Fruit fly (Drosophila melanogaster): ENCODE data around the gene CG42590.

The CG42590 gene

DNA sequence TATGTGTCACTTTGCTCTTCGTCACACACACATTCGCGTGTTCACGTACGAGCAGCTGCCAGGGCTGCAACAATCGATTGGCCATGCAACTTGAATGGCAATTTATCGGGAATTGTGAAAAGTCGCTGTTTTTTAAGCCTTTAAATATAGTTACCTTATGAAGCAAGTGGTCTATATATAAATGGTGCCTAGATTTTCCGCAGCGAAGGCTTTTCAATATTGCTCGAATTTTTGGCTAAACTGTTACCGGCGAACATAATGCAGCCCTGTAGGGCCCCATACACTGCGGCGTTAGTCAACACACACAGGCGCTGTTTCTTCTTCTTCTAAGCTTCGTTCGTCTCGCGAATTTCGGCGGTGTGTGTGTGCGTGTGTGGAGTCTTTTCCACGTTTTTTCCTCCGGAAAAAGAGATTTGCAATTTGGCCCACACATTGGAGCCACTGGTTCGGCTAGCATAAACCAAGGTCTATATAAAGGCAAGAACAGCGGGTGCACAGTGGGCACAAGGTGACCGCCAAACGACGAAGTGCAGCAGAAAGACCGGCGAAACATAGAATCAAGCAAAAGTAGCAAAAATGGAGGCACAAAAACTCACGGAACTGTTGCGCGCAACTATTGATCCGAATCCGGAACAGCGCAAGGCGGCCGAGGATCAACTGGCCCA lies 46.9 kb upstream of the CG42590 start, which contains the start of the genes Arp3 and msk (continued):
- TF ChIP-seq BEAF-32 (GFP tag; optimal IDR thresholded peaks at IDR 0.05) (peak; percentile 64), CG16863 (GFP tag; optimal IDR thresholded peaks at IDR 0.05) (peak; percentile 85), pum (GFP tag; optimal IDR thresholded peaks at IDR 0.05) (peak; percentile 91), CG17568 (GFP tag; optimal IDR thresholded peaks at IDR 0.05) (no peak), dan (GFP tag; IDR thresholded peaks at IDR 0.05) (no peak), sisA (GFP tag; IDR thresholded peaks at IDR 0.05) (peak; percentile 84), NC2α (GFP tag; optimal IDR thresholded peaks at IDR 0.05) (peak; percentile 59), CG2116 (GFP tag; optimal IDR thresholded peaks at IDR 0.05) (peak; percentile 97), Side (GFP tag; optimal IDR thresholded peaks at IDR 0.05) (peak; percentile 90), CG14710 (tag; optimal IDR thresholded peaks at IDR 0.05) (peak; percentile 91), sens-2 (GFP tag; IDR thresholded peaks at IDR 0.05) (no peak), CG12299 (tag; optimal IDR thresholded peaks at IDR 0.05) (peak; percentile 44), Ada2b (GFP tag; IDR thresholded peaks at IDR 0.05) (peak; percentile 64), CG18476 (GFP tag; optimal IDR thresholded peaks at IDR 0.05) (peak; percentile 72), CG11695 (GFP tag; IDR thresholded peaks at IDR 0.05) (peak; percentile 50; the same call in 1 of the 3 replicates), Ets97D (GFP tag; optimal IDR thresholded peaks at IDR 0.05) (peak; percentile 96), pnt (GFP tag; optimal IDR thresholded peaks at IDR 0.05) (peak; percentile 84), Dref (GFP tag; IDR thresholded peaks at IDR 0.05) (peak; percentile 65), ham (GFP tag; IDR thresholded peaks at IDR 0.05) (no peak), CG14860 (GFP tag; IDR thresholded peaks at IDR 0.05; ENCODE audit: partially characterized antibody) (no peak), jumu (GFP tag; optimal IDR thresholded peaks at IDR 0.05) (peak; percentile 95), sens (GFP tag) (peak; percentile 97), vnd (GFP tag; IDR thresholded peaks at IDR 0.05; ENCODE audit: partially characterized antibody) (no peak), gro (GFP tag; optimal IDR thresholded peaks at IDR 0.05) (peak; percentile 94), Doc2 (GFP tag; IDR thresholded peaks at IDR 0.05) (no peak), B-H1 (GFP tag; IDR thresholded peaks at IDR 0.05) (peak; percentile 27; the same call in 1 of the 3 replicates), da (GFP tag; optimal IDR thresholded peaks at IDR 0.05) (peak; percentile 79), fu2 (GFP tag; optimal IDR thresholded peaks at IDR 0.05) (peak; percentile 92), jigr1 (GFP tag; IDR thresholded peaks at IDR 0.05) (no peak), CG43689 (GFP tag; IDR thresholded peaks at IDR 0.05) (no peak), CG10147 (GFP tag; optimal IDR thresholded peaks at IDR 0.05) (peak; percentile 81), hth (optimal IDR thresholded peaks at IDR 0.05) (no peak), CG8388 (GFP tag; optimal IDR thresholded peaks at IDR 0.05) (peak; percentile 69), cas (GFP tag; IDR thresholded peaks at IDR 0.05) (peak; percentile 40; the same call in 1 of the 2 replicates), CG3847 (GFP tag; IDR thresholded peaks at IDR 0.05) (peak; percentile 90), jing (GFP tag; optimal IDR thresholded peaks at IDR 0.05) (no peak), nerfin-2 (GFP tag; IDR thresholded peaks at IDR 0.05; ENCODE audit: partially characterized antibody) (no peak), Atf6 (GFP tag; IDR thresholded peaks at IDR 0.05) (peak; percentile 67), ase (GFP tag; IDR thresholded peaks at IDR 0.05) (peak; percentile 48; the same call in 1 of the 3 replicates), CG17802 (tag; optimal IDR thresholded peaks at IDR 0.05) (peak; percentile 49), Med (GFP tag) (peak; percentile 99), CG2199 (GFP tag; IDR thresholded peaks at IDR 0.05) (0 out of 3 replicates have a peak, but pooled peaks have one; percentile 55), HLHmδ (GFP tag; optimal IDR thresholded peaks at IDR 0.05) (no peak), Taf1 (GFP tag; IDR thresholded peaks at IDR 0.05) (no peak), ewg (GFP tag; optimal IDR thresholded peaks at IDR 0.05) (peak; percentile 60), CG8765 (GFP tag; IDR thresholded peaks at IDR 0.05) (peak; percentile 47; the same call in 1 of the 2 replicates), CG4820 (GFP tag; optimal IDR thresholded peaks at IDR 0.05) (peak; percentile 84), CG11085 (GFP tag; IDR thresholded peaks at IDR 0.05) (peak; percentile 76), tna (GFP tag; IDR thresholded peaks at IDR 0.05; ENCODE audit: partially characterized antibody) (no peak), CG1602 (GFP tag; optimal IDR thresholded peaks at IDR 0.05) (peak; percentile 76), CG15011 (GFP tag; optimal IDR thresholded peaks at IDR 0.05) (no peak)

All from whole organism, embryonic.